Worm (Caenorhabditis elegans) whole organism, L2 larva: ENCODE data around the gene ZC84.1.
A peak's percentile ranks its signal among the peaks of the same experiment; 100 is the strongest.

Experiments used
- C34F6.9 ChIP-seq: fragments of 150-350 bp; optimal IDR thresholded peaks from 2 replicates; lab custom pipeline; 2014; ENCODE audit warnings: missing biosample characterization, missing genetic modification characterization
- F13H6.1 ChIP-seq: sonication (generic microtip); optimal IDR thresholded peaks from 2 replicates; lab custom pipeline; 2016; ENCODE audit warnings: missing genetic modification characterization, missing compliant biosample characterization
- egl-27 ChIP-seq: sonication (generic microtip); optimal IDR thresholded peaks from 3 replicates; lab custom pipeline; 2017; ENCODE audit warnings: missing biosample characterization, missing genetic modification reagents, missing genetic modification characterization
- lsy-2 ChIP-seq, 2 experiments: fragments of 150-350 bp in 1 of 2; sonication (generic microtip) in 1 of 2; optimal IDR thresholded peaks; 2 replicates each; lab custom pipeline; 2014 to 2017; ENCODE audit warnings: missing biosample characterization in 2 of 2, missing genetic modification characterization in 2 of 2
- nhr-129 ChIP-seq: fragments of 150-350 bp; optimal IDR thresholded peaks from 2 replicates; lab custom pipeline; 2014; ENCODE audit warnings: missing biosample characterization, missing genetic modification characterization
- unc-39 ChIP-seq: fragments of 150-350 bp; optimal IDR thresholded peaks from 2 replicates; lab custom pipeline; 2014; ENCODE audit warnings: missing biosample characterization, missing genetic modification characterization
- unc-62 ChIP-seq: fragments of 150-350 bp; optimal IDR thresholded peaks from 2 replicates; lab custom pipeline; 2014; ENCODE audit warnings: missing biosample characterization, missing genetic modification reagents, missing genetic modification characterization

Gene ZC84.1

DNA sequence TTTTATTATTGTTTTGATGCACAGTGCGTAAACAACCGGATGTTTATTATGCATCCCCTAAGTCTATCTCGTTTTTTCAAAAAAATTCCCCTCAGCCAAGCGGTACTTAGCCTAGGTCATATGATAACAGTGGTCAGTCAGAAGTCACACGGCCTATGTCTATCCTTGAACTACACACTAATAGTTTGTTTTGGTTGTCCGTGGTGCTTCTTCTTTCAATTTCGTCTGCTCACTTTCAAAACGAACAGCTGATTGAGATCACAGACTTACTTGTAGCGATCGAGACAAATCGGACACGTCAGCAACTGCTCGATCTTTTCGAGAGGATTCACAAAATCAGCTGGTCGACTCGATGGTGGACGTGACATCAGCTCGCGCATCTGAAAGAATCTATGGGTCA lies 53.1 kb downstream of the ZC84.1 start:
- TF ChIP-seq nhr-129 (tag; lab: Kevin White, UChicago): peak; percentile 69
- no peak for TF ChIP-seq unc-39 (tag; lab: Kevin White, UChicago)
- peak in 1 of 2 experiments; percentile 20 for TF ChIP-seq lsy-2 (tag; optimal IDR thresholded peaks at IDR 0.05; lab: Kevin White, UChicago)
- no peak for TF ChIP-seq unc-62 (GFP tag; lab: Kevin White, UChicago)
- TF ChIP-seq, all 48 proteins: peak for 2

DNA sequence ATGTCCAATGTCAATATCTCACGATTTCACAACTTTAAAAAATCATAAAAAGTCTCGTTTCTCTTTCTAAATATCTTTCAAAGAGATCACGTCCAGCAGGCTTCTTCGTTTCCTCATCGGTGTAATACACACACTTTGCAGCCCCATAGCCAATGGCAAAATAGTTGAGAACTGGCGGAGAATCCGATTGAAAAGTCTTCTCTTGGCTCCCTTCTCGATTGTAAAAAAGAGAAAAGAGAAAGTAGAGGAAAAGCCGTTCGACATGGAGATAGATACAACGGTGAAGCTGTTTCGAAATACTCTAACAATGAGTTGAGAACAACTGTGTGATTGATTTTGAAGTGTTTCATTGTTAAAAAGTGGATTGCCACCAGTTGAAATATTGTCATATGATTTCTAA lies 54.3 kb downstream of the ZC84.1 start:
- TF ChIP-seq lsy-2 (tag; optimal IDR thresholded peaks at IDR 0.05; lab: Kevin White, UChicago): peak in 1 of 2 experiments; percentile 27
- TF ChIP-seq F13H6.1 (tag; lab: Kevin White, UChicago): peak; percentile 18
- TF ChIP-seq nhr-129 (tag; lab: Kevin White, UChicago): peak; percentile 50
- TF ChIP-seq C34F6.9: peak; percentile 54
- no peak for TF ChIP-seq egl-27 (tag; lab: Kevin White, UChicago)
